Fruit fly (Drosophila melanogaster): ENCODE results near the gene Tsf1.
A peak's percentile ranks its signal among the peaks of the same experiment; 100 is the strongest.

Tsf1 gene

dm6 chrX:18386784-18387183 is at the start of gene Tsf1:
Gene Tsf1, plus strand, starts transcription at chrX:18387084.
- TF ChIP-seq dac (GFP tag; optimal IDR thresholded peaks at IDR 0.05) (no peak), Eip78C (GFP tag) (peak; percentile 57), acj6 (GFP tag; optimal IDR thresholded peaks at IDR 0.05) (no peak)

- peak; percentile 63 for TF ChIP-seq Eip78C (GFP tag)
- no peak for TF ChIP-seq Blimp-1 (GFP tag; optimal IDR thresholded peaks at IDR 0.05)
- TF ChIP-seq CG32006 (GFP tag; optimal IDR thresholded peaks at IDR 0.05) = peak; percentile 18
- TF ChIP-seq CG10669 (GFP tag; optimal IDR thresholded peaks at IDR 0.05) = peak; percentile 4
- no peak for TF ChIP-seq CG11294 (GFP tag; IDR thresholded peaks at IDR 0.05)
- peak; percentile 4 for TF ChIP-seq dsx (GFP tag; optimal IDR thresholded peaks at IDR 0.05; ENCODE audit: poor library complexity, severe bottlenecking)
- TF ChIP-seq svp (GFP tag) = peak; percentile 72
- no peak for TF ChIP-seq acj6 (GFP tag; optimal IDR thresholded peaks at IDR 0.05)
These were observed 45.9 kb upstream of the Tsf1 start for dm6 chrX:18341014-18341413.

DNA sequence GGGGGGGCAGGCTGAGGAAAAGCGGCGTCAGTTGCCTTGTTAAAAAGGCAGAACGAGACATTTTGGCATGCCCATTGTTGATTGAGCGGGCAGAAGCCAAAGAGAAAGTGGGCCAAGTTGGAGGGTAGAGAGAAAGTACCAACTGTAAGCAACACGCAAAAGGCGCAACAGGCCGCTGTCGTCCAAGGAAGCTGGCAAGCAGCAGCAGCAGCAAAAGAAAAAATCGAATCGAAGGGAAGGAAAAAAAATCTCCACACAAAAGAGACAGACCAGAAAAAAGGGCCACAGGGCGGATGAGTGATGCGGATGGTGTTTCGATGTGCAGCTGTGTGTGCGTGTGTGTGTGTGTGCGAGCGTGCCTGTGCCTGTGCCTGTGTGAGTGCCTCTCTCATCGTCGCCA is 39.2 kb upstream of the Tsf1 start:
- no peak for TF ChIP-seq CG11762 (GFP tag; optimal IDR thresholded peaks at IDR 0.05; ENCODE audit: insufficient read depth)
- TF ChIP-seq Ets21C (GFP tag; optimal IDR thresholded peaks at IDR 0.05) = no peak
- no peak for TF ChIP-seq fkh (GFP tag; optimal IDR thresholded peaks at IDR 0.05)
- no peak for TF ChIP-seq eg (GFP tag; IDR thresholded peaks at IDR 0.05)
- no peak for TF ChIP-seq Hr39 (GFP tag; optimal IDR thresholded peaks at IDR 0.05)
- no peak for TF ChIP-seq CG6792 (GFP tag; optimal IDR thresholded peaks at IDR 0.05)
- no peak for TF ChIP-seq Sox102F (GFP tag; optimal IDR thresholded peaks at IDR 0.05)
- no peak for TF ChIP-seq Eip75B (GFP tag; optimal IDR thresholded peaks at IDR 0.05)
- no peak for TF ChIP-seq topi (GFP tag; optimal IDR thresholded peaks at IDR 0.05)
- TF ChIP-seq salr (GFP tag; optimal IDR thresholded peaks at IDR 0.05) = no peak

DNA sequence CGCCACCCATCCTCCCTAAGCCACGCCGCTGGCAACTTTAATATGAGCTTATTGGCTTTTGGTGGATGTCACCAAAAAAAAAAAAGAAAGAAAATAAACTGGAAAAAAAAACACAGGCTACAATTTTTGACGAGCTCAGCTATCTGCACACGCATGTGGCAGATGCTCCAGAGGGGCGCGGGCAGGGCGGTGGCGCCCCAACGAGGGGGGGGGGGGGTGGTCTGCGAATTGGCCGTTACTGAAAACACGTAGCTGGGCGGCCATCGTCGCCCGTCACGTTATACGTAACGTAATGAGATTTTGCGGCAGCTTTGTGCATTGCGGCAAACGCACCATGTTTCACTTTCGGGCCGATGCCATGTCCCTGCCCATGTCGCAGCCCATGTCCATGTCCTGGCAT is 36.3 kb upstream of the Tsf1 start:
- TF ChIP-seq CG32006 (GFP tag; optimal IDR thresholded peaks at IDR 0.05) (no peak), CG10669 (GFP tag; optimal IDR thresholded peaks at IDR 0.05) (no peak), CG3032 (tag; optimal IDR thresholded peaks at IDR 0.05) (no peak), dsx (GFP tag; optimal IDR thresholded peaks at IDR 0.05; ENCODE audit: poor library complexity, severe bottlenecking) (no peak), CG31627 (GFP tag; optimal IDR thresholded peaks at IDR 0.05) (no peak), dac (GFP tag; optimal IDR thresholded peaks at IDR 0.05) (no peak), esn (GFP tag; optimal IDR thresholded peaks at IDR 0.05) (no peak), Sox102F (GFP tag; optimal IDR thresholded peaks at IDR 0.05) (no peak), CG8319 (GFP tag; optimal IDR thresholded peaks at IDR 0.05) (no peak), CG34406 (GFP tag; optimal IDR thresholded peaks at IDR 0.05) (no peak), achi (GFP tag; optimal IDR thresholded peaks at IDR 0.05) (no peak), CG9139 (GFP tag; optimal IDR thresholded peaks at IDR 0.05) (no peak), CG6276 (GFP tag; optimal IDR thresholded peaks at IDR 0.05) (no peak), Sox14 (GFP tag; optimal IDR thresholded peaks at IDR 0.05) (no peak), Ets96B (tag; optimal IDR thresholded peaks at IDR 0.05) (no peak), CG7368 (GFP tag; optimal IDR thresholded peaks at IDR 0.05) (no peak)

DNA sequence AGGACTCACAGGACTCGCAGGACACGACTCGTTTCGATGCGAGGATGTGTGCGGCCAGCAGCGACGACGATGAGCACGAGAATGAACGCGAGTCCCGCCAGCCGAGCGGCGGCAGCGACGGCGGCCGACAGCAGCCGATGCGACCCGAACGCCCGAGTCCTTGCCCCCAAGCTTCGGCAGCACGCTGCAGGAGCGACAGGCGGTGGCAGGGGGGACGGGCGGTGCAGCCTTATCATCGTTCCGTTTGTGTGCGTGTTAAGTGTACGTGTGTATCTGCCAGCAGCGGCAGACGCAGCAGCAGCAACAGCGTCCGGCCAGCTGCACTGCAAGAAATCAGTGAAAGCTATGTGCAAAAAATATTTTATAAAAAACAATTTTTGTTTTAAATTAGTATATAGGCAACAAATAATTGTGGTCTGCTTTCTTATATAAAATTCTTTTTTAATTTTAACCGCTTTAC is 30.7 kb upstream of the Tsf1 start, which contains the start of gene kairos:
TSS of gene kairos (minus strand) at position 51 of the 460 bp plus-strand sequence.
- no peak for TF ChIP-seq CG9139 (GFP tag; optimal IDR thresholded peaks at IDR 0.05)
- no peak for TF ChIP-seq CG6854 (GFP tag; optimal IDR thresholded peaks at IDR 0.05)
- no peak for TF ChIP-seq achi (GFP tag; optimal IDR thresholded peaks at IDR 0.05)
- no peak for TF ChIP-seq esn (GFP tag; optimal IDR thresholded peaks at IDR 0.05)
- peak; percentile 12; the same call in 1 of the 3 replicates for TF ChIP-seq eg (GFP tag; IDR thresholded peaks at IDR 0.05)
- no peak for TF ChIP-seq CG6276 (GFP tag; optimal IDR thresholded peaks at IDR 0.05)
- TF ChIP-seq acj6 (GFP tag; optimal IDR thresholded peaks at IDR 0.05) = no peak
- TF ChIP-seq CG6163 (GFP tag; IDR thresholded peaks at IDR 0.05) = 0 out of 3 replicates have a peak, but pooled peaks have one; percentile 12
- no peak for TF ChIP-seq CG10631 (GFP tag; optimal IDR thresholded peaks at IDR 0.05)
- no peak for TF ChIP-seq CG6792 (GFP tag; optimal IDR thresholded peaks at IDR 0.05)
- peak; percentile 59 for TF ChIP-seq Eip78C (GFP tag)
- no peak for TF ChIP-seq dac (GFP tag; optimal IDR thresholded peaks at IDR 0.05)
